Worm (Caenorhabditis elegans) whole organism, midembryonic: ENCODE data around the gene unc-77.

ENCODE experiments used
- cog-1 ChIP-seq: sonication (generic microtip); optimal IDR thresholded peaks from 2 replicates; lab custom pipeline; 2016; ENCODE audit warnings: missing genetic modification characterization, missing compliant biosample characterization
- flt-1 ChIP-seq: fragments of 200-800 bp; sonication (Bioruptor generic); IDR thresholded peaks from 2 replicates; pipeline ENCODE4 v1.3.6; 2022; ENCODE audit warnings: missing genetic modification characterization, missing compliant biosample characterization
- klf-2 ChIP-seq: fragments of 200-800 bp; sonication (Bioruptor generic); conservative IDR thresholded peaks from 2 replicates; pipeline ENCODE4 v1.3.6; 2022; ENCODE audit warnings: missing genetic modification reagents, missing genetic modification characterization, missing compliant biosample characterization
- ref-1 ChIP-seq: fragments of 200-800 bp; sonication (Bioruptor generic); conservative IDR thresholded peaks from 2 replicates; pipeline ENCODE4 v1.3.6; 2022; ENCODE audit warnings: missing genetic modification reagents, missing genetic modification characterization, missing compliant biosample characterization
- ztf-23 ChIP-seq: fragments of 200-800 bp; sonication (Bioruptor generic); IDR thresholded peaks from 2 replicates; pipeline ENCODE4 v1.3.6; 2022; ENCODE audit warnings: missing genetic modification reagents, missing genetic modification characterization, missing compliant biosample characterization

ce11 chrIV:6227974-6228373 is 44.3 kb upstream of the unc-77 start, which contains the start of gene C49A9.1:
- TF ChIP-seq ref-1 (GFP tag; lab: Robert Waterston, UW) (no peak), cog-1 (tag; lab: Kevin White, UChicago) (no peak), ztf-23 (GFP tag; lab: Robert Waterston, UW) (no peak), flt-1 (no peak), klf-2 (GFP tag; lab: Robert Waterston, UW) (no peak)
